Worm (Caenorhabditis elegans) whole organism, L2 larva: ENCODE results near the gene C07D10.1.

Experiments used
- C34F6.9 ChIP-seq: fragments of 150-350 bp; optimal IDR thresholded peaks from 2 replicates; lab custom pipeline; 2014; ENCODE audit warnings: missing biosample characterization, missing genetic modification characterization
- F13H6.1 ChIP-seq: sonication (generic microtip); optimal IDR thresholded peaks from 2 replicates; lab custom pipeline; 2016; ENCODE audit warnings: missing genetic modification characterization, missing compliant biosample characterization
- R02D3.7 ChIP-seq: fragments of 150-350 bp; optimal IDR thresholded peaks from 2 replicates; lab custom pipeline; 2014; ENCODE audit warnings: missing biosample characterization, missing genetic modification characterization
- ZK546.5 ChIP-seq: sonication (generic microtip); optimal IDR thresholded peaks from 2 replicates; lab custom pipeline; 2017; ENCODE audit warnings: missing biosample characterization, missing genetic modification characterization
- alr-1 ChIP-seq: fragments of 150-350 bp; optimal IDR thresholded peaks from 2 replicates; lab custom pipeline; 2014; ENCODE audit warnings: missing biosample characterization, missing genetic modification characterization
- aly-2 ChIP-seq: fragments of 150-350 bp; optimal IDR thresholded peaks from 2 replicates; lab custom pipeline; 2014; ENCODE audit warnings: missing biosample characterization, missing genetic modification characterization
- blmp-1 ChIP-seq: sonication (generic microtip); optimal IDR thresholded peaks from 2 replicates; lab custom pipeline; 2017; ENCODE audit warnings: missing genetic modification characterization, mild to moderate bottlenecking, missing compliant biosample characterization, antibody characterized with exemption, moderate library complexity; ENCODE audit not compliant: insufficient read depth
- ceh-82 ChIP-seq: fragments of 150-350 bp; optimal IDR thresholded peaks from 2 replicates; lab custom pipeline; 2014; ENCODE audit warnings: missing biosample characterization, missing genetic modification characterization
- crh-2 ChIP-seq: sonication (generic microtip); optimal IDR thresholded peaks from 2 replicates; lab custom pipeline; 2017; ENCODE audit warnings: missing biosample characterization, missing genetic modification characterization
- dmd-4 ChIP-seq: sonication (generic microtip); optimal IDR thresholded peaks from 2 replicates; lab custom pipeline; 2017; ENCODE audit warnings: missing biosample characterization, missing genetic modification characterization
- egl-27 ChIP-seq: sonication (generic microtip); optimal IDR thresholded peaks from 3 replicates; lab custom pipeline; 2017; ENCODE audit warnings: missing biosample characterization, missing genetic modification reagents, missing genetic modification characterization
- elt-1 ChIP-seq: fragments of 150-350 bp; optimal IDR thresholded peaks from 2 replicates; lab custom pipeline; 2014; ENCODE audit warnings: missing biosample characterization, missing genetic modification characterization
- fos-1 ChIP-seq: fragments of 150-350 bp; optimal IDR thresholded peaks from 2 replicates; lab custom pipeline; 2014; ENCODE audit warnings: missing biosample characterization, missing genetic modification characterization
- gmeb-1 ChIP-seq: fragments of 150-350 bp; optimal IDR thresholded peaks from 2 replicates; lab custom pipeline; 2014; ENCODE audit warnings: missing biosample characterization, missing genetic modification characterization
- lin-11 ChIP-seq: fragments of 150-350 bp; sonication (generic microtip); optimal IDR thresholded peaks from 2 replicates; lab custom pipeline; 2014; ENCODE audit warnings: missing biosample characterization, missing genetic modification characterization, inconsistent platforms, mixed read lengths
- lin-13 ChIP-seq: fragments of 150-350 bp; optimal IDR thresholded peaks from 2 replicates; lab custom pipeline; 2014; ENCODE audit warnings: missing biosample characterization, missing genetic modification reagents, missing genetic modification characterization
- lsy-2 ChIP-seq, 2 experiments: fragments of 150-350 bp in 1 of 2; sonication (generic microtip) in 1 of 2; optimal IDR thresholded peaks; 2 replicates each; lab custom pipeline; 2014 to 2017; ENCODE audit warnings: missing biosample characterization in 2 of 2, missing genetic modification characterization in 2 of 2
- mab-5 ChIP-seq: fragments of 150-350 bp; optimal IDR thresholded peaks from 2 replicates; lab custom pipeline; 2014; ENCODE audit warnings: missing biosample characterization, missing genetic modification characterization
- mbf-1 ChIP-seq: sonication (generic microtip); optimal IDR thresholded peaks from 2 replicates; lab custom pipeline; 2017; ENCODE audit warnings: missing biosample characterization, missing genetic modification characterization
- nhr-12 ChIP-seq: fragments of 150-350 bp; optimal IDR thresholded peaks from 2 replicates; lab custom pipeline; 2014; ENCODE audit warnings: missing biosample characterization, missing genetic modification characterization
- nhr-129 ChIP-seq: fragments of 150-350 bp; optimal IDR thresholded peaks from 2 replicates; lab custom pipeline; 2014; ENCODE audit warnings: missing biosample characterization, missing genetic modification characterization
- nhr-23 ChIP-seq: fragments of 150-350 bp; optimal IDR thresholded peaks from 2 replicates; lab custom pipeline; 2014; ENCODE audit warnings: missing biosample characterization, missing genetic modification reagents, missing genetic modification characterization
- nhr-237 ChIP-seq: fragments of 150-350 bp; optimal IDR thresholded peaks from 2 replicates; lab custom pipeline; 2014; ENCODE audit warnings: missing biosample characterization, missing genetic modification characterization
- nhr-6 ChIP-seq: fragments of 150-350 bp; optimal IDR thresholded peaks from 2 replicates; lab custom pipeline; 2014; ENCODE audit warnings: missing biosample characterization, missing genetic modification characterization
- nhr-77 ChIP-seq: fragments of 150-350 bp; optimal IDR thresholded peaks from 2 replicates; lab custom pipeline; 2014; ENCODE audit warnings: missing biosample characterization, missing genetic modification characterization
- peb-1 ChIP-seq: fragments of 150-350 bp; optimal IDR thresholded peaks from 2 replicates; lab custom pipeline; 2014; ENCODE audit warnings: missing biosample characterization, missing genetic modification characterization
- skn-1 ChIP-seq: sonication (generic microtip); optimal IDR thresholded peaks from 2 replicates; lab custom pipeline; 2017; ENCODE audit warnings: missing biosample characterization, missing genetic modification characterization
- sma-3 ChIP-seq: sonication (generic microtip); optimal IDR thresholded peaks from 2 replicates; lab custom pipeline; 2016; ENCODE audit warnings: missing genetic modification reagents, missing genetic modification characterization, missing compliant biosample characterization
- sma-9 ChIP-seq, 2 experiments: fragments of 150-350 bp in 1 of 2; sonication (generic microtip) in 1 of 2; optimal IDR thresholded peaks; 2 replicates each; lab custom pipeline; 2014 to 2016; ENCODE audit warnings: missing genetic modification characterization in 2 of 2, mild to moderate bottlenecking in 1 of 2, missing biosample characterization in 1 of 2, missing compliant biosample characterization in 1 of 2, missing genetic modification reagents in 1 of 2, moderate library complexity in 1 of 2
- snpc-4 ChIP-seq: fragments of 150-350 bp; optimal IDR thresholded peaks from 2 replicates; lab custom pipeline; 2014; ENCODE audit warnings: missing biosample characterization, missing genetic modification characterization
- unc-39 ChIP-seq: fragments of 150-350 bp; optimal IDR thresholded peaks from 2 replicates; lab custom pipeline; 2014; ENCODE audit warnings: missing biosample characterization, missing genetic modification characterization
- unc-62 ChIP-seq: fragments of 150-350 bp; optimal IDR thresholded peaks from 2 replicates; lab custom pipeline; 2014; ENCODE audit warnings: missing biosample characterization, missing genetic modification reagents, missing genetic modification characterization
- ztf-11 ChIP-seq: sonication (generic microtip); optimal IDR thresholded peaks from 2 replicates; lab custom pipeline; 2017; ENCODE audit warnings: missing biosample characterization, missing genetic modification characterization
- ztf-4 ChIP-seq: fragments of 150-350 bp; optimal IDR thresholded peaks from 2 replicates; lab custom pipeline; 2014; ENCODE audit warnings: missing biosample characterization, missing genetic modification characterization

Gene C07D10.1

DNA sequence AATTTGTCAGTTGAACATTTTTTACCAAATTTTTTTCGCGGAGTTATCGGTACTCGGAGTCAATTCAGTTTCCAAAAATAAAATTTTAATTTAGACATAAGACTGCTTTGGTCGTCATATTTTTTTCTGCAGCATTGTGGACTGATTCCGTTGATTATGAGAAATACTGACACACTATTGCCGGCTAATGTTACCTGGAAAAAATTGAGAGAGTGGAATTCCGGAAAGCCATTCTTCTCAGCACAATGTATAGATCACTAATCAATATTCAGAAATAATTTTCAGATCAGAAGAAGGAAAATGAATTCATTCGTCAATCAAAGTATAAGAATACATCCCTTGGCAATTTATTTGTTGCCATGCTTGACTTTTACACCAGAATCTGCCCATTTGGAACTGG lies 19.8 kb upstream of the C07D10.1 start, which contains the start of gene C07D10.6:
C07D10.6 (plus strand) TSS at position 301 of the 400 bp plus-strand sequence.
- no peak for TF ChIP-seq nhr-77
- TF ChIP-seq ztf-11 (tag; lab: Kevin White, UChicago): no peak
- TF ChIP-seq crh-2 (tag; lab: Kevin White, UChicago): no peak
- TF ChIP-seq mbf-1 (tag; lab: Kevin White, UChicago): no peak
- no peak for TF ChIP-seq sma-9 (GFP tag; optimal IDR thresholded peaks at IDR 0.05; lab: Kevin White, UChicago)
- no peak for TF ChIP-seq sma-9 (tag; optimal IDR thresholded peaks at IDR 0.05; lab: Kevin White, UChicago)
- no peak for TF ChIP-seq nhr-12 (tag; lab: Kevin White, UChicago)
- TF ChIP-seq gmeb-1 (tag; lab: Kevin White, UChicago): no peak
- TF ChIP-seq dmd-4 (tag; lab: Kevin White, UChicago): no peak
- no peak for TF ChIP-seq ZK546.5 (tag; lab: Kevin White, UChicago)
- TF ChIP-seq unc-39 (tag; lab: Kevin White, UChicago): no peak
- no peak for TF ChIP-seq mab-5 (tag; lab: Kevin White, UChicago)
- TF ChIP-seq peb-1 (tag; lab: Kevin White, UChicago): no peak
- TF ChIP-seq nhr-237 (tag; lab: Kevin White, UChicago): no peak
- no peak for TF ChIP-seq sma-3 (GFP tag; lab: Kevin White, UChicago)
- no peak for TF ChIP-seq blmp-1
- TF ChIP-seq egl-27 (tag; lab: Kevin White, UChicago): no peak
- TF ChIP-seq unc-62 (GFP tag; lab: Kevin White, UChicago): no peak
- TF ChIP-seq ceh-82 (tag; lab: Kevin White, UChicago): no peak

DNA sequence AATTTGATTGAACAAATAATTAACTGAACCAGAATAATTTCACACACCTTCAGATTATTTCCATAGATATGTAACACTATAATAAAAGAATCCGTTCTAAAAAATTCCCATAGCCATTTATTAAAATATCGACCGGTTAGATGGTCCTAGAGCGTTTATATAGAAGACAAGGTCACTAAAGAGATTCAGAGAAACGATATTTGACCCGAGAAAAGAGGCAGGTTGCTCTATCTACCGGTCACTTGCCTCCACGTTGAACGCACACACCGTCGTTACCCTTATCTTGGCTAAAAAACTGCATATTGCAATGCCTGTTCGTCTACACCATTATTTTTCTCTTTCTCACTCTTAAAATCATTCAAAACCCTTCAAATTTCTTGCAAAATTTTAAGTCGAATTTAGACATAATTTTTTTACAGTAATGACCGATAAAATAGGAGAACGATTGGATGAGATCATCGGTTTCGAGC lies 17.6 kb upstream of the C07D10.1 start, which contains the start of gene C07D10.5:
C07D10.5 (plus strand) TSS at position 420 of the 470 bp plus-strand sequence.
- TF ChIP-seq F13H6.1 (tag; lab: Kevin White, UChicago) (no peak), skn-1 (tag; lab: Kevin White, UChicago) (no peak), ztf-4 (tag; lab: Kevin White, UChicago) (no peak), lin-11 (tag; lab: Kevin White, UChicago) (no peak), gmeb-1 (tag; lab: Kevin White, UChicago) (no peak), peb-1 (tag; lab: Kevin White, UChicago) (no peak), ceh-82 (tag; lab: Kevin White, UChicago) (no peak), nhr-237 (tag; lab: Kevin White, UChicago) (no peak), nhr-129 (tag; lab: Kevin White, UChicago) (no peak), nhr-6 (tag; lab: Kevin White, UChicago) (no peak), mbf-1 (tag; lab: Kevin White, UChicago) (no peak), sma-3 (GFP tag; lab: Kevin White, UChicago) (no peak), nhr-23 (tag; lab: Kevin White, UChicago) (no peak), mab-5 (tag; lab: Kevin White, UChicago) (no peak), snpc-4 (tag; lab: Kevin White, UChicago) (no peak), elt-1 (tag; lab: Kevin White, UChicago) (no peak)

DNA sequence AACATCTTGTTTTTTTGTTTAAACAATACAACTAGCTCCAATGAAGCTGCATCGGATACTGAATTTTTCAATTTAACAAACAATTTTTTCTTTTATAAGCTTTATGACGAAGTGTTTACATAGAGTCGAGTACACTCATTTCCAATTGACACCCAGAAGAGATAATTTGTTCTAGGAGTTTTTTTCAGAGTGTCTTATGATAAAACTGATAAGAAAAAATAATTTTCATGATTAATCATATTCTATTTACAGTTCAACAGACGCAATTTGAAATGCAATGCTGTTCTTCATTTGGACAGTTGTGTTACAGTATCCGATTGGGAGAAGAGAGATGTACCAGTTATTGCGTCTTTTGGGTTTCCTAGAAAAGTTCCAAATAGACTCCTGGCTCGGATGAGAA lies 16.9 kb upstream of the C07D10.1 start:
- TF ChIP-seq lin-11 (tag; lab: Kevin White, UChicago) (no peak), nhr-77 (no peak), peb-1 (tag; lab: Kevin White, UChicago) (no peak), lin-13 (GFP tag; lab: Kevin White, UChicago) (no peak), fos-1 (tag; lab: Kevin White, UChicago) (peak; percentile 51), C34F6.9 (tag; lab: Kevin White, UChicago) (no peak), nhr-23 (tag; lab: Kevin White, UChicago) (no peak), lsy-2 (tag; optimal IDR thresholded peaks at IDR 0.05; lab: Kevin White, UChicago) (no peak), unc-39 (tag; lab: Kevin White, UChicago) (no peak)

DNA sequence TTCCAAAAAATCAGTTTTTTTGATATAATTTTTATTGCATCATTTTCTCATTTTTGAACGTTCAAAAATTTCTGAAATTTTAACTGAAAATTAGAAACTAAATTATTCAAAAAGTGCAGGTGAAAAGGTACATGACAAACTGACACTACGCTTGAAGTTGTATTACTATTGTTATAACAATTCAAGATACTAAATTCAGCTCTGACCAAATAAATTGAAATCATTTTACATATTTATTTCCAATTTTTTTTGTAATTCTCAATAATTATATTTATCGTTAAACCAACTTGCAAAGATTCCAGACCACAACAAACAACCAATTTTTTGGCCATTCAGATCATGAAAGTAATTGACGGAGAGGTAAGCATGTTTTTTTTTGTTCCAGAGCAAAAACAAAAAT lies 13.4 kb upstream of the C07D10.1 start, which contains the start of gene sre-3:
sre-3 (plus strand) TSS at position 301 of the 400 bp plus-strand sequence.
- TF ChIP-seq lin-13 (GFP tag; lab: Kevin White, UChicago) (no peak), mab-5 (tag; lab: Kevin White, UChicago) (no peak), aly-2 (no peak), gmeb-1 (tag; lab: Kevin White, UChicago) (no peak)

DNA sequence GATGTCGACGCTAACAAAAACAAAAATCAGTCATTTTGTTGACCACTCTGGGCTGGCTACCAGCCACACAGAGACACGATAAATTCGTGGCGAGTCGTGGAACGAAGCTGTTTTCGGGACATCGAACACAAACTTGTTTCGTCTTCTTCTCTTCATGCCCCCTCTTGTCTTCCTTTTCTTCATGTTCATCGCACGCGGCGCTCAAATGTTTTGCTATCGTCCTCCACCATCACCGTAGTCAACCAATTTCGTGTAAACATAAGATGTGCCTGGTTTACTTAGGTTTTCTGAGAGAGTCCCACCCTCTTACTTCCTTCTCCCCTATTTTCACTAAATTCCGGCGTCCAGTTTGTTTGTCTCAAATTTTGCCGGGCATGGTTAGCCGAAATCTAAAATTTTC lies 8.5 kb upstream of the C07D10.1 start:
- TF ChIP-seq unc-62 (GFP tag; lab: Kevin White, UChicago): no peak
- no peak for TF ChIP-seq lin-11 (tag; lab: Kevin White, UChicago)
- no peak for TF ChIP-seq mab-5 (tag; lab: Kevin White, UChicago)
- no peak for TF ChIP-seq dmd-4 (tag; lab: Kevin White, UChicago)
- TF ChIP-seq alr-1 (tag; lab: Kevin White, UChicago): no peak
- TF ChIP-seq F13H6.1 (tag; lab: Kevin White, UChicago): no peak
- no peak for TF ChIP-seq nhr-12 (tag; lab: Kevin White, UChicago)
- TF ChIP-seq R02D3.7: no peak
- no peak for TF ChIP-seq peb-1 (tag; lab: Kevin White, UChicago)
- TF ChIP-seq mbf-1 (tag; lab: Kevin White, UChicago): no peak
- TF ChIP-seq lin-13 (GFP tag; lab: Kevin White, UChicago): no peak
